Worm (Caenorhabditis elegans) whole organism, L2 larva: Measurements from ENCODE around the gene R09H10.1.

Source experiments
- alr-1 ChIP-seq: fragments of 150-350 bp; optimal IDR thresholded peaks from 2 replicates; lab custom pipeline; 2014; ENCODE audit warnings: missing biosample characterization, missing genetic modification characterization
- fos-1 ChIP-seq: fragments of 150-350 bp; optimal IDR thresholded peaks from 2 replicates; lab custom pipeline; 2014; ENCODE audit warnings: missing biosample characterization, missing genetic modification characterization
- lin-13 ChIP-seq: fragments of 150-350 bp; optimal IDR thresholded peaks from 2 replicates; lab custom pipeline; 2014; ENCODE audit warnings: missing biosample characterization, missing genetic modification reagents, missing genetic modification characterization
- unc-39 ChIP-seq: fragments of 150-350 bp; optimal IDR thresholded peaks from 2 replicates; lab custom pipeline; 2014; ENCODE audit warnings: missing biosample characterization, missing genetic modification characterization

DNA sequence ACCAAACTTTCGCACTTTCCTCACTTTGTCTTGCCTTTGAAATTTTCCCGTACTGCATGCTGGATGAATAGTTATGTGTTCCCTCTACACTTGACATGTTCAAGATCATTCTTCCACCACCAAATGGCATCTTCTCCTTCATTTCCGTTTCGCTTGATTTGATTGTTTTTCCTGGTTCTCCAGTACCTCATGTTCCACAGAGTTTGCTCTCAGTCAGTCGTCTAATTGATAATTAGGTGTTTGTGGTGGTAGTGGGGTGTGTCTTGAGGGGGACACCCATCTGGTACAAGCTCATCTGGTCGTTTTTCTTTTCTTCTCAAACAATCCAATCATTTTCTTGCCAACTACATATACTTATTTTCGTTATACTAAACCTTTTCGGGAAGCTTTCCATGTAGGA is 29.1 kb upstream of the R09H10.1 start:
- TF ChIP-seq lin-13 (GFP tag; lab: Kevin White, UChicago) (no peak), unc-39 (no peak), fos-1 (no peak), alr-1 (tag; lab: Kevin White, UChicago) (no peak)
